Worm (Caenorhabditis elegans): ENCODE measurements around the gene W02D7.6.

W02D7.6 gene

ce11 chrV:8300935-8301535 lies at the start of gene W02D7.6:
Gene W02D7.6 (minus strand): TSS chrV:8301507.
- TF ChIP-seq Y5F2A.4 (GFP tag; optimal IDR thresholded peaks at IDR 0.05): no peak
- no peak for TF ChIP-seq nhr-42 (GFP tag; IDR thresholded peaks at IDR 0.05)
- no peak for TF ChIP-seq hif-1 (tag; optimal IDR thresholded peaks at IDR 0.05)
- TF ChIP-seq daf-16 (GFP tag; optimal IDR thresholded peaks at IDR 0.05): peak in 1 of 2 experiments; percentile 10
- no peak for TF ChIP-seq daf-16 (tag; optimal IDR thresholded peaks at IDR 0.05)
- no peak for TF ChIP-seq nhr-237 (tag; optimal IDR thresholded peaks at IDR 0.05)
- no peak for TF ChIP-seq snpc-4 (tag; optimal IDR thresholded peaks at IDR 0.05)
- no peak for TF ChIP-seq jun-1 (tag; optimal IDR thresholded peaks at IDR 0.05)
- TF ChIP-seq ama-1 (optimal IDR thresholded peaks at IDR 0.05): peak; percentile 80
- peak; percentile 44 for TF ChIP-seq duxl-1 (tag; optimal IDR thresholded peaks at IDR 0.05; ENCODE audit: poor library complexity)
- TF ChIP-seq nhr-6 (tag; optimal IDR thresholded peaks at IDR 0.05): no peak
- TF ChIP-seq ces-1 (GFP tag; optimal IDR thresholded peaks at IDR 0.05): no peak
- TF ChIP-seq hlh-30 (tag; optimal IDR thresholded peaks at IDR 0.05; ENCODE audit: insufficient read depth): peak; percentile 35
- no peak for TF ChIP-seq zip-2 (tag; optimal IDR thresholded peaks at IDR 0.05)
- peak; percentile 75 for TF ChIP-seq T20F7.1 (GFP tag; optimal IDR thresholded peaks at IDR 0.05)
- TF ChIP-seq php-3 (GFP tag; IDR thresholded peaks at IDR 0.05): no peak
- TF ChIP-seq nhr-102 (tag; optimal IDR thresholded peaks at IDR 0.05): peak; percentile 26
- TF ChIP-seq ceh-62 (tag; optimal IDR thresholded peaks at IDR 0.05): no peak
- no peak for TF ChIP-seq skn-1 (tag; optimal IDR thresholded peaks at IDR 0.05)
- no peak for TF ChIP-seq pqm-1 (tag; optimal IDR thresholded peaks at IDR 0.05)
- no peak for TF ChIP-seq ctbp-1 (GFP tag; IDR thresholded peaks at IDR 0.05)
- no peak for TF ChIP-seq lin-39 (tag; optimal IDR thresholded peaks at IDR 0.05)
- no peak for TF ChIP-seq ztf-11 (tag; optimal IDR thresholded peaks at IDR 0.05)
- TF ChIP-seq F44E2.7 (GFP tag; IDR thresholded peaks at IDR 0.05): 0 out of 2 replicates have a peak, but pooled peaks have one; percentile 20
- peak in 1 of 2 experiments; percentile 30 for TF ChIP-seq lsy-2 (tag; optimal IDR thresholded peaks at IDR 0.05)
- no peak for TF ChIP-seq unc-130 (GFP tag; optimal IDR thresholded peaks at IDR 0.05)
- no peak for TF ChIP-seq daf-12 (tag; optimal IDR thresholded peaks at IDR 0.05)
- peak; percentile 20 for TF ChIP-seq dve-1 (tag; optimal IDR thresholded peaks at IDR 0.05; ENCODE audit: insufficient read depth)
- TF ChIP-seq F37D6.2 (tag; optimal IDR thresholded peaks at IDR 0.05): no peak
- TF ChIP-seq Y48G9A.11 (GFP tag; IDR thresholded peaks at IDR 0.05): no peak
- TF ChIP-seq vab-7 (GFP tag; IDR thresholded peaks at IDR 0.05): no peak
- TF ChIP-seq mdl-1 (tag; optimal IDR thresholded peaks at IDR 0.05): peak in 1 of 2 experiments; percentile 17
- no peak for TF ChIP-seq ZK546.5 (tag; optimal IDR thresholded peaks at IDR 0.05)
- TF ChIP-seq nhr-28 (tag; optimal IDR thresholded peaks at IDR 0.05): no peak
- peak; percentile 48 for TF ChIP-seq mes-2 (tag; optimal IDR thresholded peaks at IDR 0.05; ENCODE audit: poor library complexity, severe bottlenecking)
- no peak for TF ChIP-seq tra-1 (GFP tag; IDR thresholded peaks at IDR 0.05)
- peak; percentile 31 for TF ChIP-seq dpl-1 (GFP tag; optimal IDR thresholded peaks at IDR 0.05)
- peak; percentile 7 for TF ChIP-seq nhr-111 (GFP tag; optimal IDR thresholded peaks at IDR 0.05)
- no peak for TF ChIP-seq lin-13 (GFP tag; optimal IDR thresholded peaks at IDR 0.05)
- no peak for TF ChIP-seq nhr-41 (GFP tag; IDR thresholded peaks at IDR 0.05)
- no peak for TF ChIP-seq aha-1 (tag)
- TF ChIP-seq gei-8 (GFP tag; optimal IDR thresholded peaks at IDR 0.05): no peak
- TF ChIP-seq zfp-3 (GFP tag; conservative IDR thresholded peaks at IDR 0.05): no peak
- no peak for TF ChIP-seq aly-2 (tag; optimal IDR thresholded peaks at IDR 0.05)
- no peak for TF ChIP-seq D1046.2 (GFP tag; IDR thresholded peaks at IDR 0.05)
- no peak for TF ChIP-seq lin-15B (tag; optimal IDR thresholded peaks at IDR 0.05)
- TF ChIP-seq F10B5.3 (tag; optimal IDR thresholded peaks at IDR 0.05): no peak
- no peak for TF ChIP-seq tag-97 (GFP tag; IDR thresholded peaks at IDR 0.05)
